Fruit fly (Drosophila melanogaster) whole organism, embryonic: ENCODE results near the gene brm.
A peak's percentile ranks its signal among the peaks of the same experiment; 100 is the strongest.

Source experiments
- Asciz ChIP-seq: fragments of 200-800 bp; sonication (Bioruptor generic); optimal IDR thresholded peaks from 2 replicates; lab custom pipeline; 2017; ENCODE audit warnings: missing biosample characterization, mild to moderate bottlenecking, missing genetic modification characterization, missing genetic modification reagents
- CG12219 ChIP-seq: fragments of 200-800 bp; sonication (Bioruptor generic); optimal IDR thresholded peaks from 3 replicates; lab custom pipeline; 2018; ENCODE audit warnings: missing biosample characterization, mild to moderate bottlenecking, missing genetic modification characterization
- CG12391 ChIP-seq: fragments of 200-800 bp; sonication (Bioruptor generic); optimal IDR thresholded peaks from 3 replicates; lab custom pipeline; 2018; ENCODE audit warnings: missing biosample characterization, mild to moderate bottlenecking, missing genetic modification characterization, moderate library complexity
- CG13123 ChIP-seq: fragments of 200-800 bp; sonication (Bioruptor generic); optimal IDR thresholded peaks from 2 replicates; lab custom pipeline; 2016; ENCODE audit warnings: missing biosample characterization, missing genetic modification characterization
- CG15011 ChIP-seq: fragments of 200-800 bp; sonication (Bioruptor generic); optimal IDR thresholded peaks from 3 replicates; lab custom pipeline; 2018; ENCODE audit warnings: missing biosample characterization, mild to moderate bottlenecking, missing genetic modification characterization
- CG17186 ChIP-seq: fragments of 200-800 bp; sonication (Bioruptor generic); optimal IDR thresholded peaks from 3 replicates; lab custom pipeline; 2017; ENCODE audit warnings: missing biosample characterization, missing genetic modification reagents, missing genetic modification characterization
- CG17612 ChIP-seq: fragments of 200-800 bp; sonication (Bioruptor generic); IDR thresholded peaks from 2 replicates; pipeline ENCODE4 v1.3.6; 2022; ENCODE audit warnings: missing biosample characterization, missing genetic modification characterization
- CG1832 ChIP-seq: fragments of 200-800 bp; sonication (Bioruptor generic); optimal IDR thresholded peaks from 2 replicates; lab custom pipeline; 2017; ENCODE audit warnings: missing biosample characterization, mild to moderate bottlenecking, missing genetic modification characterization, inconsistent platforms
- CG2129 ChIP-seq: fragments of 200-800 bp; sonication (Bioruptor generic); IDR thresholded peaks from 2 replicates; pipeline ENCODE4 v1.3.6; 2022; ENCODE audit warnings: missing biosample characterization, missing genetic modification characterization; ENCODE audit not compliant: partially characterized antibody
- CG3838 ChIP-seq: fragments of 200-800 bp; sonication (Bioruptor generic); optimal IDR thresholded peaks from 3 replicates; lab custom pipeline; 2016; ENCODE audit warnings: missing biosample characterization, missing genetic modification characterization
- CG4360 ChIP-seq: fragments of 200-800 bp; sonication (Bioruptor generic); IDR thresholded peaks from 2 replicates; pipeline ENCODE4 v1.3.6; 2022; ENCODE audit warnings: missing biosample characterization, missing genetic modification characterization
- CG4424 ChIP-seq: fragments of 200-800 bp; sonication (Bioruptor generic); optimal IDR thresholded peaks from 3 replicates; lab custom pipeline; 2016; ENCODE audit warnings: missing biosample characterization, missing genetic modification characterization
- CG6689 ChIP-seq: fragments of 200-800 bp; sonication (Bioruptor generic); IDR thresholded peaks from 2 replicates; pipeline ENCODE4 v1.3.6; 2022; ENCODE audit warnings: missing biosample characterization, missing genetic modification characterization
- CG7271 ChIP-seq: fragments of 200-800 bp; sonication (Bioruptor generic); optimal IDR thresholded peaks from 2 replicates; lab custom pipeline; 2018; ENCODE audit warnings: missing biosample characterization, mild to moderate bottlenecking, missing genetic modification characterization, moderate library complexity
- CG7372 ChIP-seq: fragments of 200-800 bp; sonication (Bioruptor generic); IDR thresholded peaks from 2 replicates; pipeline ENCODE4 v1.3.6; 2022; ENCODE audit warnings: missing biosample characterization, missing genetic modification characterization
- CG7556 ChIP-seq: fragments of 200-800 bp; sonication (Bioruptor generic); optimal IDR thresholded peaks from 2 replicates; lab custom pipeline; 2017; ENCODE audit warnings: missing biosample characterization, mild to moderate bottlenecking, missing genetic modification characterization
- CG9215 ChIP-seq: fragments of 200-800 bp; sonication (Bioruptor generic); IDR thresholded peaks from 2 replicates; pipeline ENCODE4 v1.3.6; 2022; ENCODE audit warnings: missing biosample characterization, missing genetic modification characterization
- Dad ChIP-seq: fragments of 200-800 bp; sonication (Bioruptor generic); optimal IDR thresholded peaks from 3 replicates; lab custom pipeline; 2016; ENCODE audit warnings: missing biosample characterization, missing genetic modification characterization
- Doc2 ChIP-seq: fragments of 200-800 bp; sonication (Bioruptor generic); IDR thresholded peaks from 2 replicates; pipeline ENCODE4 v1.3.6; 2022; ENCODE audit warnings: missing biosample characterization, missing genetic modification characterization
- Gug ChIP-seq: fragments of 200-800 bp; sonication (Bioruptor generic); IDR thresholded peaks from 4 replicates; pipeline ENCODE4 v1.3.6; 2022; ENCODE audit warnings: missing biosample characterization, missing genetic modification characterization
- Hmx ChIP-seq: fragments of 200-800 bp; sonication (Bioruptor generic); optimal IDR thresholded peaks from 2 replicates; lab custom pipeline; 2016; ENCODE audit warnings: missing biosample characterization, missing genetic modification characterization
- Meics ChIP-seq: fragments of 200-800 bp; sonication (Bioruptor generic); optimal IDR thresholded peaks from 2 replicates; lab custom pipeline; 2017; ENCODE audit warnings: missing biosample characterization, mild to moderate bottlenecking, missing genetic modification characterization
- NC2β ChIP-seq: fragments of 200-800 bp; sonication (Bioruptor generic); optimal IDR thresholded peaks from 2 replicates; lab custom pipeline; 2016; ENCODE audit warnings: missing biosample characterization, missing genetic modification characterization
- Nf-YA ChIP-seq: fragments of 200-800 bp; sonication (Bioruptor generic); IDR thresholded peaks from 2 replicates; pipeline ENCODE4 v1.3.6; 2022; ENCODE audit warnings: missing biosample characterization, missing genetic modification characterization
- Nf-YC ChIP-seq: fragments of 200-800 bp; optimal IDR thresholded peaks from 3 replicates; lab custom pipeline; 2019; ENCODE audit warnings: missing biosample characterization, mild to moderate bottlenecking, missing genetic modification characterization, moderate library complexity
- Poxn ChIP-seq: fragments of 200-800 bp; sonication (Bioruptor generic); IDR thresholded peaks from 2 replicates; pipeline ENCODE4 v1.3.6; 2022; ENCODE audit warnings: missing biosample characterization, missing genetic modification characterization
- Ptx1 ChIP-seq: fragments of 200-800 bp; sonication (Bioruptor generic); IDR thresholded peaks from 2 replicates; pipeline ENCODE4 v1.3.6; 2022; ENCODE audit warnings: missing biosample characterization, missing genetic modification characterization
- Ravus ChIP-seq: fragments of 200-800 bp; sonication (Bioruptor generic); IDR thresholded peaks from 2 replicates; pipeline ENCODE4 v1.3.6; 2022; ENCODE audit warnings: missing biosample characterization, missing genetic modification characterization
- Rfx ChIP-seq: fragments of 200-800 bp; sonication (Bioruptor generic); IDR thresholded peaks from 2 replicates; pipeline ENCODE4 v1.3.6; 2022; ENCODE audit warnings: missing biosample characterization, missing genetic modification characterization
- bab2 ChIP-seq: fragments of 200-800 bp; sonication (Bioruptor generic); optimal IDR thresholded peaks from 2 replicates; lab custom pipeline; 2016; ENCODE audit warnings: missing biosample characterization, missing genetic modification characterization
- bowl ChIP-seq: fragments of 200-800 bp; sonication (Bioruptor generic); IDR thresholded peaks from 2 replicates; pipeline ENCODE4 v1.3.6; 2022; ENCODE audit warnings: missing biosample characterization, missing genetic modification characterization
- cad ChIP-seq: fragments of >200 bp; optimal IDR thresholded peaks from 2 replicates; lab custom pipeline; 2017; ENCODE audit warnings: missing biosample characterization, missing genetic modification characterization
- crc ChIP-seq: fragments of 200-800 bp; sonication (Bioruptor generic); optimal IDR thresholded peaks from 2 replicates; lab custom pipeline; 2016; ENCODE audit warnings: missing biosample characterization, missing genetic modification characterization
- danr ChIP-seq: fragments of 200-800 bp; sonication (Bioruptor generic); IDR thresholded peaks from 2 replicates; pipeline ENCODE4 v1.3.6; 2022; ENCODE audit warnings: missing biosample characterization, missing genetic modification characterization
- dmrt11E ChIP-seq: fragments of 200-800 bp; sonication (Bioruptor generic); optimal IDR thresholded peaks from 3 replicates; lab custom pipeline; 2018; ENCODE audit warnings: missing biosample characterization, mild to moderate bottlenecking, missing genetic modification characterization, moderate library complexity
- dysf ChIP-seq: fragments of 200-800 bp; sonication (Bioruptor generic); IDR thresholded peaks from 3 replicates; pipeline ENCODE4 v1.3.6; 2022; ENCODE audit warnings: missing biosample characterization, missing genetic modification characterization
- gce ChIP-seq: fragments of 200-800 bp; sonication (Bioruptor generic); IDR thresholded peaks from 3 replicates; pipeline ENCODE4 v1.3.6; 2022; ENCODE audit warnings: missing biosample characterization, missing genetic modification characterization
- gfzf ChIP-seq: fragments of 200-800 bp; sonication (Bioruptor generic); optimal IDR thresholded peaks from 2 replicates; lab custom pipeline; 2016; ENCODE audit warnings: missing biosample characterization, mild to moderate bottlenecking, missing genetic modification characterization, moderate library complexity
- hbn ChIP-seq: fragments of 200-800 bp; sonication (Bioruptor generic); IDR thresholded peaks from 2 replicates; pipeline ENCODE4 v1.3.6; 2022; ENCODE audit warnings: missing biosample characterization, missing genetic modification characterization; ENCODE audit not compliant: partially characterized antibody
- lbe ChIP-seq: fragments of 200-800 bp; sonication (Bioruptor generic); optimal IDR thresholded peaks from 2 replicates; lab custom pipeline; 2016; ENCODE audit warnings: missing biosample characterization, mild to moderate bottlenecking, missing genetic modification characterization
- lmd ChIP-seq: fragments of 200-800 bp; sonication (Bioruptor generic); IDR thresholded peaks from 2 replicates; pipeline ENCODE4 v1.3.6; 2022; ENCODE audit warnings: missing biosample characterization, missing genetic modification characterization
- mirr ChIP-seq: fragments of 200-800 bp; sonication (Bioruptor generic); optimal IDR thresholded peaks from 3 replicates; lab custom pipeline; 2018; ENCODE audit warnings: missing biosample characterization, mild to moderate bottlenecking, missing genetic modification characterization
- nau ChIP-seq: fragments of 200-800 bp; sonication (Bioruptor generic); optimal IDR thresholded peaks from 3 replicates; lab custom pipeline; 2017; ENCODE audit warnings: missing biosample characterization, mild to moderate bottlenecking, missing genetic modification characterization, missing genetic modification reagents
- pfk ChIP-seq: fragments of 200-800 bp; sonication (Bioruptor generic); optimal IDR thresholded peaks from 2 replicates; lab custom pipeline; 2018; ENCODE audit warnings: missing biosample characterization, mild to moderate bottlenecking, missing genetic modification characterization, moderate library complexity
- pzg ChIP-seq: fragments of 200-800 bp; sonication (Bioruptor generic); optimal IDR thresholded peaks from 3 replicates; lab custom pipeline; 2018; ENCODE audit warnings: missing biosample characterization, mild to moderate bottlenecking, missing genetic modification characterization, moderate library complexity
- sd ChIP-seq: fragments of 200-800 bp; sonication (Bioruptor generic); optimal IDR thresholded peaks from 3 replicates; lab custom pipeline; 2018; ENCODE audit warnings: missing biosample characterization, mild to moderate bottlenecking, missing genetic modification characterization, moderate library complexity
- sima ChIP-seq: fragments of 200-800 bp; sonication (Bioruptor generic); optimal IDR thresholded peaks from 2 replicates; lab custom pipeline; 2016; ENCODE audit warnings: missing biosample characterization, missing genetic modification characterization
- slp2 ChIP-seq: fragments of 200-800 bp; sonication (Bioruptor generic); optimal IDR thresholded peaks from 2 replicates; lab custom pipeline; 2016; ENCODE audit warnings: missing biosample characterization, missing genetic modification characterization
- so ChIP-seq: fragments of 200-800 bp; sonication (Bioruptor generic); IDR thresholded peaks from 3 replicates; pipeline ENCODE4 v1.3.6; 2022; ENCODE audit warnings: missing biosample characterization, missing genetic modification characterization
- ssp ChIP-seq: fragments of 200-800 bp; sonication (Bioruptor generic); IDR thresholded peaks from 2 replicates; pipeline ENCODE4 v1.3.6; 2022; ENCODE audit warnings: missing biosample characterization, missing genetic modification characterization

The brm gene

DNA sequence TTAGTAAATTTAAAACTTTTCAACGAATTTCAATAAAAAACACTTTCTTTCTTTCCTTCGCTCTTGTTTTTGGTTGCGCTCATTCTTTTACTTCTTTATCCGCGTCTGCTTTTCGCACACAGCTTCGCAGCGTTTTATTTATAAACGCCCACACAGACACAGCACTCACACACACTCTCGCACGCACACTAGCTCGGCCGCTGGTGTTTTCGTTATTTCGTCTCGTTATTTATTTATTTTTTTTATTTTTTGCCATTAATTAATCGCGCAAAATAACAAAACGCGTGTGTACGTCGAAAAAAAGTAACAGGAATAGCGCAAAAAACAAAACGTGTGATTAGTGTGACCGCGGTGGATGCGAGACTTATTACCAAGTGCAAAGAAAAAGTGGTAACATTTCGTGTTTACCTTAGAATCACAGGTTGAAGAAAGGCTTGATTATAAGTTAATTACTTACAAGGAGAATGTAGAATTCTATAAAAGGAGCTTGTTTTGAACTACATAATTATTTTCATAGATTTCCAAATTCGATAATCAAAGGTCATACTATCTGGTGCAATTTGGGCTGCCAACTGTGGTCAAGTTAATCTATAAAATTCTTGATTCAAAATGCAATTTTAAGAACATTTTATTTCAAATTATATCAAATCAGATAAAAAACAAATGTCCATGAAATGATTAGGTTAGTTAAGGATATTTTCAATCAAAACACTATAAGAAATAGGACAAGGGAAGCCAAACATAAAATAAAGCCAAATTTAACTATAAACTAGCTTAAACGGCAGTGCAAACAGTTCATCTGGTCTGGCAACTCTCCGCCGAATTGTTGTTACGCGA is 21.9 kb upstream of the brm start, which contains the start of the genes hzg and mRpS31 (continued):
- no peak for TF ChIP-seq cad (GFP tag; lab: Kevin White, UChicago)
- TF ChIP-seq Doc2 (GFP tag; lab: Robert Waterston, UW), result no peak
- no peak for TF ChIP-seq Asciz (GFP tag; lab: Kevin White, UChicago)
- no peak for TF ChIP-seq CG7271 (tag; lab: Kevin White, UChicago)
- TF ChIP-seq dmrt11E (tag; lab: Kevin White, UChicago), result peak; percentile 39
- TF ChIP-seq CG12391, result peak; percentile 81
- TF ChIP-seq lmd (GFP tag; lab: Robert Waterston, UW), result no peak; the same call in 1 of the 2 replicates
- TF ChIP-seq NC2β (GFP tag; lab: Kevin White, UChicago), result peak; percentile 6
- TF ChIP-seq crc, result peak; percentile 49
- no peak for TF ChIP-seq CG12219 (GFP tag; lab: Kevin White, UChicago)
- no peak for TF ChIP-seq so
- TF ChIP-seq CG17612, result no peak
- peak; percentile 32 for TF ChIP-seq CG3838
- TF ChIP-seq hbn, result no peak
- TF ChIP-seq Meics (GFP tag; lab: Kevin White, UChicago), result peak; percentile 25
- peak; percentile 66 for TF ChIP-seq Rfx
- TF ChIP-seq CG1832, result no peak
- no peak for TF ChIP-seq danr
- TF ChIP-seq mirr, result no peak
- 0 out of 2 replicates have a peak, but pooled peaks have one; percentile 31 for TF ChIP-seq CG6689 (GFP tag; lab: Robert Waterston, UW)
- no peak for TF ChIP-seq bab2
- 0 out of 2 replicates have a peak, but pooled peaks have one; percentile 7 for TF ChIP-seq Nf-YA
- no peak for TF ChIP-seq CG2129 (GFP tag; lab: Robert Waterston, UW)
- TF ChIP-seq Dad (GFP tag; lab: Kevin White, UChicago), result no peak
- no peak for TF ChIP-seq Ravus
- TF ChIP-seq CG17186, result no peak
- no peak for TF ChIP-seq lbe (GFP tag; lab: Kevin White, UChicago)
- peak; percentile 56 for TF ChIP-seq Nf-YC (tag; lab: Kevin White, UChicago)
- no peak for TF ChIP-seq bowl (GFP tag; lab: Robert Waterston, UW)
- TF ChIP-seq CG4424 (GFP tag; lab: Kevin White, UChicago), result peak; percentile 53
- TF ChIP-seq Gug (GFP tag; lab: Robert Waterston, UW), result peak; percentile 19; the same call in 1 of the 4 replicates
- no peak for TF ChIP-seq pfk (GFP tag; lab: Kevin White, UChicago)
- peak; percentile 22 for TF ChIP-seq Hmx (GFP tag; lab: Kevin White, UChicago)
- no peak for TF ChIP-seq ssp
- peak; percentile 89 for TF ChIP-seq gfzf
- peak; percentile 62 for TF ChIP-seq sd (tag; lab: Kevin White, UChicago)
- TF ChIP-seq CG15011, result no peak
- TF ChIP-seq CG13123 (GFP tag; lab: Kevin White, UChicago), result peak; percentile 4
- TF ChIP-seq pzg (GFP tag; lab: Kevin White, UChicago), result peak; percentile 61
- peak; percentile 70 for TF ChIP-seq Ptx1 (GFP tag; lab: Robert Waterston, UW)
- no peak for TF ChIP-seq gce (GFP tag; lab: Robert Waterston, UW)
- TF ChIP-seq CG9215 (GFP tag; lab: Robert Waterston, UW), result peak; percentile 57
- no peak for TF ChIP-seq sima (GFP tag; lab: Kevin White, UChicago)
- no peak for TF ChIP-seq Poxn
- TF ChIP-seq CG7556, result peak; percentile 40
- TF ChIP-seq CG7372, result peak; percentile 66; the same call in 1 of the 2 replicates
- TF ChIP-seq slp2 (GFP tag; lab: Kevin White, UChicago), result peak; percentile 5
- TF ChIP-seq CG4360 (GFP tag; lab: Robert Waterston, UW), result no peak
- peak; percentile 46; the same call in 1 of the 3 replicates for TF ChIP-seq dysf (GFP tag; lab: Robert Waterston, UW)
- TF ChIP-seq nau (GFP tag; lab: Kevin White, UChicago), result no peak
